Worm (Caenorhabditis elegans): ENCODE measurements around the gene W08F4.3.
"Not testable (repeated sequence)": the region's sequence is repeated elsewhere in the genome, so short reads cannot be mapped to it uniquely, and the experiment has no call there.

DNA sequence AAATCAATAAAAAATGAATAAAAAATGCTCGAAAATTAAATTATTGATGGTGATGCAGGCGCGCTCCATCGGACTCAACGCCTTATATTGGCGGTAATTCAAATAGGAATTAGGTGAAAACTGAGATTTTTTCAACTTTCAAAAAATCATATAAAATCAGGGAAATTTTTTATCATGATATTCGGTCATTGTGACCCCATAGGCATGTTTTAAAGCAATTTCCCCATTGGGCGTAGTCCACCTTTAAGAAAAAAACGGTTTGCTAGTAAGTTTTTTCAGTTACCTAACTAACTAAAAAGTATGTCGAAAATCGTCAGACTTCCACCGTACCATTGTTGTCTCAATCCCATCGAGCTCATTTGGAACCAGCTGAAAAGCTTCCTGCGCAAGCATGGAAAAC, 12.8 kb downstream of the W08F4.3 start, which contains the start of gene W08F4.1:
- not testable (repeated sequence) for TF ChIP-seq ama-1 (optimal IDR thresholded peaks at IDR 0.05); lin-15B (tag; optimal IDR thresholded peaks at IDR 0.05); nhr-102 (tag; optimal IDR thresholded peaks at IDR 0.05); egl-43 (GFP tag; IDR thresholded peaks at IDR 0.05); dmd-6 (GFP tag; IDR thresholded peaks at IDR 0.05); nhr-28 (tag; optimal IDR thresholded peaks at IDR 0.05); ceh-32 (tag; optimal IDR thresholded peaks at IDR 0.05; ENCODE audit: poor library complexity); fos-1 (tag; optimal IDR thresholded peaks at IDR 0.05); lsy-2 (tag; optimal IDR thresholded peaks at IDR 0.05); snpc-4 (tag; optimal IDR thresholded peaks at IDR 0.05); unc-62 (GFP tag; optimal IDR thresholded peaks at IDR 0.05 in 1 of 2); unc-62 (tag; optimal IDR thresholded peaks at IDR 0.05)
